Worm (Caenorhabditis elegans): ENCODE data around the gene B0547.2.

The B0547.2 gene

DNA sequence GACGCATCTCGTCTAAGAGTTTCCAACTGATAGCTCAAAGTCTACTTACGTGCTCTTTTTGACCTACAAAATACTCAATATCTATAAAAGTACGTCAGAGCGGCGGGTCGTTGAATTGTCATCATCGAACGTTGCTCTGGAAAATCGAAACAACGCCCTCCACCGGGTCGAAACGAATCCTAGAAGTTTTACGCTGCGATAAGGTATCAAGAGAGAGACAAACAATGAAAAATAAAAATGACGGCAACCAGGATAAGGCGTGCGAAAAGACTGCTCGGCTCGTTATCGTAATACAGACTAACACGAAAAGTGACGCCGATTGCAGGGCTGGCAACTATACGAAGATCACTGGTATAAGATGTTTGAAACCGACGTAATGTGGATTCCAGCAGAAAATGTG lies 8.4 kb downstream of the B0547.2 start:
- TF ChIP-seq ztf-11 (tag; optimal IDR thresholded peaks at IDR 0.05), result no peak
- peak; percentile 71 for TF ChIP-seq jun-1 (tag; optimal IDR thresholded peaks at IDR 0.05)
- no peak for TF ChIP-seq nhr-23 (tag; optimal IDR thresholded peaks at IDR 0.05)
- peak; percentile 92 for TF ChIP-seq elt-2 (tag; optimal IDR thresholded peaks at IDR 0.05)
- TF ChIP-seq lsy-12 (tag; optimal IDR thresholded peaks at IDR 0.05), result no peak
- no peak for TF ChIP-seq daf-12 (tag; optimal IDR thresholded peaks at IDR 0.05)
- TF ChIP-seq unc-62 (GFP tag; optimal IDR thresholded peaks at IDR 0.05), result no peak
- peak; percentile 64 for TF ChIP-seq pqm-1 (tag; optimal IDR thresholded peaks at IDR 0.05)
- TF ChIP-seq elt-1 (tag; optimal IDR thresholded peaks at IDR 0.05), result no peak
- TF ChIP-seq ceh-16 (tag; optimal IDR thresholded peaks at IDR 0.05), result no peak
- no peak for TF ChIP-seq lin-39 (tag; optimal IDR thresholded peaks at IDR 0.05)
- no peak for TF ChIP-seq fkh-10 (GFP tag; optimal IDR thresholded peaks at IDR 0.05)
- TF ChIP-seq nhr-12 (tag; optimal IDR thresholded peaks at IDR 0.05), result no peak
- TF ChIP-seq nhr-11 (tag; optimal IDR thresholded peaks at IDR 0.05), result no peak

DNA sequence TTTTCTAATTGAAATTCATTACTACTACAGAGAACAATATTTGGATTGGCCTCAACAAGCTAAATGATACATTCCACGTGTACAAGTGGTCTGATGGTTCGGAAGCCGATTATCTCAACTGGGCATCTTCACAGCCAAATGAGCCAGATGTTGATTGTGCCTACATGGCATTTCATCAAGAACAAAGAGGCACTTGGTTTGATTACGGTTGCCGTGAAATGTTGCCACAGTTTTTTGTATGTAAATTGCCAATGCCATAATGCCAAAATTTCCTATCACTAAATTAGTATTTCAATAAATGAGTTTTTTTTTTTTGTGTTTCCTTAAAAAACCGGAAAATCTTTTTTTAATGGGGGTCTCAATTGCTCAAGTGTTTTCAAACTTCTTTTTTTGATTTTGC lies 8.9 kb downstream of the B0547.2 start:
- TF ChIP-seq ceh-28 (tag; optimal IDR thresholded peaks at IDR 0.05), result no peak
- TF ChIP-seq ZK546.5 (tag; optimal IDR thresholded peaks at IDR 0.05), result no peak
- TF ChIP-seq nhr-67 (tag; optimal IDR thresholded peaks at IDR 0.05), result no peak
- TF ChIP-seq nhr-23 (tag; optimal IDR thresholded peaks at IDR 0.05), result no peak
- TF ChIP-seq nhr-12 (tag; optimal IDR thresholded peaks at IDR 0.05), result no peak
- TF ChIP-seq jun-1 (tag; optimal IDR thresholded peaks at IDR 0.05), result no peak
- no peak for TF ChIP-seq lin-39 (tag; optimal IDR thresholded peaks at IDR 0.05)

DNA sequence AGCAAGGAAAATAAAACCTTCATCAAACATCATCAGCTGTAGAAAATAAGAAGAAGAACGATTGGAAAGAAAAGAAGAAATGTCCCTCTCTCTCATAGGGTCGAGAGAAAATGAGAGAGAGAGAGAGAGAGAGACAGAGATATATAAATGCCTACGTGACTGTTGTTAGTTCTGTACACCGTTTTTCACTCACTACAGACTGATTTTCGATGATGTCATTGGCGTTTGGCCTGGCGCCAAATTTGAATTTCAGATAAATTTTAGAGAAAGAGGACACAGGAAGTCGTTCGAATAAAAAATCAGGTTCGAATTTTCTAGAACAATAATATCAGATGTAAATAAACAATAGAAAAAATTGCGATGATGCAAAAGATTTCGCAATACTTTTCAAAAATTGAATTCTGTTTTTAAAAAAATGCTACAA lies 10.2 kb downstream of the B0547.2 start:
- no peak for TF ChIP-seq fos-1 (tag; optimal IDR thresholded peaks at IDR 0.05)
- peak; percentile 84 for TF ChIP-seq nhr-25 (tag; optimal IDR thresholded peaks at IDR 0.05)
- TF ChIP-seq eor-1 (tag; optimal IDR thresholded peaks at IDR 0.05), result no peak
- TF ChIP-seq lsy-12 (tag; optimal IDR thresholded peaks at IDR 0.05), result peak; percentile 36
- TF ChIP-seq unc-39 (tag; optimal IDR thresholded peaks at IDR 0.05), result no peak
- TF ChIP-seq jun-1 (tag; optimal IDR thresholded peaks at IDR 0.05), result peak; percentile 66
- no peak for TF ChIP-seq elt-1 (tag; optimal IDR thresholded peaks at IDR 0.05)
- peak; percentile 94 for TF ChIP-seq lin-15B (tag; optimal IDR thresholded peaks at IDR 0.05)
- TF ChIP-seq zag-1 (tag; optimal IDR thresholded peaks at IDR 0.05), result no peak
- TF ChIP-seq egl-27 (tag; optimal IDR thresholded peaks at IDR 0.05), result peak; percentile 29
- peak; percentile 46 for TF ChIP-seq nfya-1 (tag; optimal IDR thresholded peaks at IDR 0.05; ENCODE audit: insufficient read depth)
- peak; percentile 72 for TF ChIP-seq pqm-1 (tag; optimal IDR thresholded peaks at IDR 0.05)
- peak in 1 of 3 experiments; percentile 5 for TF ChIP-seq elt-3 (tag; optimal IDR thresholded peaks at IDR 0.05)
- TF ChIP-seq nhr-23 (tag; optimal IDR thresholded peaks at IDR 0.05), result peak; percentile 87
- TF ChIP-seq nhr-43 (tag; optimal IDR thresholded peaks at IDR 0.05; ENCODE audit: poor library complexity, severe bottlenecking), result peak; percentile 87
- TF ChIP-seq elt-2 (tag; optimal IDR thresholded peaks at IDR 0.05), result peak; percentile 51
- TF ChIP-seq pha-4 (tag; optimal IDR thresholded peaks at IDR 0.05), result peak; percentile 24
- TF ChIP-seq R02D3.7 (tag; optimal IDR thresholded peaks at IDR 0.05), result peak; percentile 49
- no peak for TF ChIP-seq skn-1 (tag; optimal IDR thresholded peaks at IDR 0.05)
- no peak for TF ChIP-seq nhr-67 (tag; optimal IDR thresholded peaks at IDR 0.05)

DNA sequence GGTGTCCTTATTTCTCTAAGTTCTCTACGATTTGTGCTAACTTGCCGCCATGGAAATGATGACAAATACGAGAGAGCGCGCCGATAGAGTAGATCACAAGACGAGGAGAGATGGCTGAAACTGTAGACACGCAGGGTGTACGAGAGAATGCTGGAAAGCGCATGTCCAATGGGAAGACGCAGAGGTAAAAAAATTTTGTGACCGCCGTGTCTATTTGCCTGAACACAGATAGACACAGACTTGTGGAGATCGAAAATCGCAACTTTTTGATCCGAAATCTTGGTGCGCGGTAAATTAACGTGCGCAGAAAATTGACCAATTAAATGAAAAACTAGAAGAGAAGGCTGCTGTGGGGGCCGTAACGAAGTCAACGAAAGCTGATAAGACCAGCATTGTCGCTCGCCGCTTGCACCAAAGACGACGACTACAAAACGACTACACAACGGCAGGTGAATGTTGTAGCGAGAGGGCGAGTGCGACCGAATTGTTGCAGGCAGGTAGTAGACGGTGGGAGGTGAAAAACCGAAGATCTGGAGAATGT lies 11.4 kb downstream of the B0547.2 start:
- peak; percentile 47 for TF ChIP-seq elt-2 (tag; optimal IDR thresholded peaks at IDR 0.05)
- TF ChIP-seq ceh-28 (tag; optimal IDR thresholded peaks at IDR 0.05), result peak; percentile 67
- no peak for TF ChIP-seq daf-12 (tag; optimal IDR thresholded peaks at IDR 0.05)
- peak; percentile 36 for TF ChIP-seq ztf-4 (tag; optimal IDR thresholded peaks at IDR 0.05)
- TF ChIP-seq jun-1 (tag; optimal IDR thresholded peaks at IDR 0.05), result peak; percentile 70
- no peak for TF ChIP-seq nhr-76 (tag; optimal IDR thresholded peaks at IDR 0.05)
- TF ChIP-seq elt-3 (tag; optimal IDR thresholded peaks at IDR 0.05), result no peak
- no peak for TF ChIP-seq sea-2 (GFP tag; optimal IDR thresholded peaks at IDR 0.05)
- TF ChIP-seq lin-39 (tag; optimal IDR thresholded peaks at IDR 0.05), result peak; percentile 12
- TF ChIP-seq nfya-1 (tag; optimal IDR thresholded peaks at IDR 0.05; ENCODE audit: insufficient read depth), result peak; percentile 84
- TF ChIP-seq fkh-10 (GFP tag; optimal IDR thresholded peaks at IDR 0.05), result no peak
- no peak for TF ChIP-seq skn-1 (tag; optimal IDR thresholded peaks at IDR 0.05)
- TF ChIP-seq ZK546.5 (tag; optimal IDR thresholded peaks at IDR 0.05), result no peak
- TF ChIP-seq eor-1 (tag; optimal IDR thresholded peaks at IDR 0.05), result no peak
- peak; percentile 49 for TF ChIP-seq lsy-12 (tag; optimal IDR thresholded peaks at IDR 0.05)
- no peak for TF ChIP-seq zag-1 (tag; optimal IDR thresholded peaks at IDR 0.05)
- TF ChIP-seq ama-1 (optimal IDR thresholded peaks at IDR 0.05), result no peak
- no peak for TF ChIP-seq egl-27 (tag; optimal IDR thresholded peaks at IDR 0.05)
- TF ChIP-seq ceh-82 (tag; optimal IDR thresholded peaks at IDR 0.05), result no peak
- TF ChIP-seq lin-15B (tag; optimal IDR thresholded peaks at IDR 0.05), result peak; percentile 62
- peak; percentile 31 for TF ChIP-seq hmg-11 (tag; optimal IDR thresholded peaks at IDR 0.05)
- peak; percentile 94 for TF ChIP-seq nhr-25 (tag; optimal IDR thresholded peaks at IDR 0.05)
- no peak for TF ChIP-seq fos-1 (tag; optimal IDR thresholded peaks at IDR 0.05)
- no peak for TF ChIP-seq unc-39 (tag; optimal IDR thresholded peaks at IDR 0.05)
- TF ChIP-seq nhr-237 (tag; optimal IDR thresholded peaks at IDR 0.05), result no peak
- TF ChIP-seq nhr-77 (tag; optimal IDR thresholded peaks at IDR 0.05), result no peak
- peak; percentile 59 for TF ChIP-seq tbx-2 (tag; optimal IDR thresholded peaks at IDR 0.05)
- no peak for TF ChIP-seq elt-1 (tag; optimal IDR thresholded peaks at IDR 0.05)
- no peak for TF ChIP-seq mml-1 (tag; optimal IDR thresholded peaks at IDR 0.05)
- TF ChIP-seq R02D3.7 (tag; optimal IDR thresholded peaks at IDR 0.05), result peak; percentile 46
- peak; percentile 94 for TF ChIP-seq nhr-23 (tag; optimal IDR thresholded peaks at IDR 0.05)
- TF ChIP-seq nhr-11 (tag; optimal IDR thresholded peaks at IDR 0.05), result peak; percentile 67
- TF ChIP-seq nhr-12 (tag; optimal IDR thresholded peaks at IDR 0.05), result no peak
- TF ChIP-seq ztf-11 (tag; optimal IDR thresholded peaks at IDR 0.05), result no peak
- peak; percentile 23 for TF ChIP-seq pqm-1 (tag; optimal IDR thresholded peaks at IDR 0.05)
- no peak for TF ChIP-seq unc-62 (GFP tag; optimal IDR thresholded peaks at IDR 0.05)
- TF ChIP-seq nhr-28 (tag; optimal IDR thresholded peaks at IDR 0.05), result no peak
- peak; percentile 37 for TF ChIP-seq snpc-4 (tag; optimal IDR thresholded peaks at IDR 0.05)

Data from whole organism, L3 larva.